Worm (Caenorhabditis elegans): ENCODE data around the gene F38A5.6.

Gene F38A5.6

DNA sequence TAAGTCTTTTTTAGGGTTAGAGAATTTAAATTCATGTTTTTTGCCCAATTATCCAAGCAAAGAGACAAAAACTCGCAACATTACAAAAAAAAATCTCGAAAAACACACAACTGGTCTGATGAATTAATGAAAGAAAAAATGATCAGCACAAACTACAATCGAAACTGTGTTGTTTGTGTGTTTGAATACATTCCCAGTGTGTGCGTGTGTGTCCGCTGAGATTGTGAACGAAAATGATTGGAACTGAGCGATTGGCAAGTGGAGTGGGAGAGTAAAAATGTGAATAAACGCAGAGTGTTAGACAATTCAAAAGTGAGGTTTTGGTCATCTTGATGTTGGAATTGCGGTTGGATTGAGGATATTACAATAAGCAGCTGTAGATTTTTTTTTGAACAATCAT, 9.4 kb upstream of the F38A5.6 start:
- TF ChIP-seq pha-2 (tag; optimal IDR thresholded peaks at IDR 0.05) (no peak), ceh-30 (tag; optimal IDR thresholded peaks at IDR 0.05) (no peak), ceh-34 (tag; optimal IDR thresholded peaks at IDR 0.05) (no peak), ttx-3 (tag; optimal IDR thresholded peaks at IDR 0.05) (no peak), elt-2 (tag; optimal IDR thresholded peaks at IDR 0.05) (no peak), pqm-1 (tag; optimal IDR thresholded peaks at IDR 0.05) (no peak), nfya-1 (tag; optimal IDR thresholded peaks at IDR 0.05) (no peak), ceh-24 (tag; optimal IDR thresholded peaks at IDR 0.05) (no peak), F13H6.1 (tag; optimal IDR thresholded peaks at IDR 0.05) (no peak), nhr-11 (tag; optimal IDR thresholded peaks at IDR 0.05) (no peak), tbx-7 (tag; optimal IDR thresholded peaks at IDR 0.05) (no peak), ceh-19 (GFP tag; optimal IDR thresholded peaks at IDR 0.05) (no peak)

ce11 chrIV:6605863-6606262, 8.7 kb upstream of the F38A5.6 start, which contains the start of gene nstp-2:
nstp-2 (minus strand) TSS chrIV:6606188.
- TF ChIP-seq ama-1 (optimal IDR thresholded peaks at IDR 0.05) (no peak), ztf-16 (tag; optimal IDR thresholded peaks at IDR 0.05) (no peak), unc-42 (tag; optimal IDR thresholded peaks at IDR 0.05) (no peak), ceh-22 (tag; optimal IDR thresholded peaks at IDR 0.05) (no peak), sox-4 (tag; optimal IDR thresholded peaks at IDR 0.05) (no peak), pha-2 (tag; optimal IDR thresholded peaks at IDR 0.05) (no peak), npax-4 (tag; optimal IDR thresholded peaks at IDR 0.05) (no peak), gmeb-2 (tag; optimal IDR thresholded peaks at IDR 0.05) (no peak), K09A11.1 (tag; optimal IDR thresholded peaks at IDR 0.05; ENCODE audit: insufficient read depth) (no peak), elt-4 (tag; optimal IDR thresholded peaks at IDR 0.05) (no peak), eyg-1 (tag; optimal IDR thresholded peaks at IDR 0.05) (no peak), ttx-3 (tag; optimal IDR thresholded peaks at IDR 0.05) (no peak), pha-4 (tag; optimal IDR thresholded peaks at IDR 0.05) (no peak), fax-1 (tag; optimal IDR thresholded peaks at IDR 0.05) (no peak), ceh-6 (GFP tag; optimal IDR thresholded peaks at IDR 0.05) (no peak), hlh-13 (GFP tag; optimal IDR thresholded peaks at IDR 0.05) (no peak), madf-2 (tag; optimal IDR thresholded peaks at IDR 0.05) (no peak), pax-1 (tag; optimal IDR thresholded peaks at IDR 0.05) (no peak), fkh-6 (tag; optimal IDR thresholded peaks at IDR 0.05) (no peak)

ce11 chrIV:6603549-6603948, 6.4 kb upstream of the F38A5.6 start:
- no peak for TF ChIP-seq fkh-6 (tag; optimal IDR thresholded peaks at IDR 0.05)
- no peak for TF ChIP-seq C38D4.7 (GFP tag; optimal IDR thresholded peaks at IDR 0.05)
- TF ChIP-seq npax-4 (tag; optimal IDR thresholded peaks at IDR 0.05): no peak
- no peak for TF ChIP-seq syd-9 (tag; optimal IDR thresholded peaks at IDR 0.05)
- no peak for TF ChIP-seq F13H6.1 (tag; optimal IDR thresholded peaks at IDR 0.05)
- TF ChIP-seq odd-2 (tag; optimal IDR thresholded peaks at IDR 0.05): no peak
- TF ChIP-seq madf-2 (tag; optimal IDR thresholded peaks at IDR 0.05): no peak
- TF ChIP-seq hlh-15 (tag; optimal IDR thresholded peaks at IDR 0.05): no peak
- TF ChIP-seq ref-2 (tag; optimal IDR thresholded peaks at IDR 0.05): no peak
- no peak for TF ChIP-seq K09A11.1 (tag; optimal IDR thresholded peaks at IDR 0.05; ENCODE audit: insufficient read depth)

ce11 chrIV:6602376-6602775, 5.2 kb upstream of the F38A5.6 start, which contains the start of gene F15B10.3:
F15B10.3 (plus strand) TSS chrIV:6602676.
- TF ChIP-seq mec-3 (tag; optimal IDR thresholded peaks at IDR 0.05; ENCODE audit: borderline replicate concordance): no peak
- no peak for TF ChIP-seq eyg-1 (tag; optimal IDR thresholded peaks at IDR 0.05)
- TF ChIP-seq pat-9 (tag; optimal IDR thresholded peaks at IDR 0.05): no peak
- no peak for TF ChIP-seq unc-3 (GFP tag; conservative IDR thresholded peaks at IDR 0.05)
- no peak for TF ChIP-seq unc-3 (tag; optimal IDR thresholded peaks at IDR 0.05)
- TF ChIP-seq K02D7.2 (tag; optimal IDR thresholded peaks at IDR 0.05): no peak
- TF ChIP-seq ceh-45 (GFP tag; IDR thresholded peaks at IDR 0.05): no peak
- TF ChIP-seq ahr-1 (tag; optimal IDR thresholded peaks at IDR 0.05): no peak
- TF ChIP-seq zip-5 (tag; optimal IDR thresholded peaks at IDR 0.05): no peak
- no peak for TF ChIP-seq ceh-9 (tag; optimal IDR thresholded peaks at IDR 0.05)
- TF ChIP-seq tbx-7 (tag; optimal IDR thresholded peaks at IDR 0.05): no peak
- no peak for TF ChIP-seq syd-9 (tag; optimal IDR thresholded peaks at IDR 0.05)
- no peak for TF ChIP-seq ttx-3 (tag; optimal IDR thresholded peaks at IDR 0.05)
- TF ChIP-seq ceh-14 (tag; optimal IDR thresholded peaks at IDR 0.05): no peak
- TF ChIP-seq ceh-48 (tag; optimal IDR thresholded peaks at IDR 0.05): no peak
- TF ChIP-seq sox-4 (tag; optimal IDR thresholded peaks at IDR 0.05): no peak
- no peak for TF ChIP-seq unc-42 (tag; optimal IDR thresholded peaks at IDR 0.05)
- TF ChIP-seq ceh-2 (tag; optimal IDR thresholded peaks at IDR 0.05): no peak
- TF ChIP-seq ceh-6 (GFP tag; optimal IDR thresholded peaks at IDR 0.05): no peak
- no peak for TF ChIP-seq ama-1 (optimal IDR thresholded peaks at IDR 0.05)
- no peak for TF ChIP-seq elt-4 (tag; optimal IDR thresholded peaks at IDR 0.05)

Data from whole organism, late embryonic.